Worm (Caenorhabditis elegans): ENCODE measurements around the gene unc-6.
"Not testable (repeated sequence)": the region's sequence is repeated elsewhere in the genome, so short reads cannot be mapped to it uniquely, and the experiment has no call there.

The unc-6 gene

DNA sequence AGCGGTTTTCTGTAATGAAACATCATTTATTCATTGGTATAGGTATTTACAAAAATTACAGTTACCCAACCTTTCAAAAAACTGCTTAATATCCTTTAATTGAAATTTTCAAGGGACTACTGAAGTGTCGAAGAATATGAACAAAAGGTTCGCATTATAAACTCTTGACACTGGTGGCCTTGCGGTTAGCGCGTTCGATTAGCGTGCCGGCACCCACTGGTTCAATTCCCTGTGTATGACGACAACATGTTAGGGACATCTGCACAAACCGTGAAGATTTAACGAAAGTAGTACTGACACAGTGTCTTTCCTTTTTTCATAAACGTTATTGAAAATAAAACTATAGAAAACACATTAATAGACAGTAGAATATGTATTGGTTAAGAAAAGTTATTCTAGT is 21.8 kb upstream of the unc-6 start (continued):
- TF ChIP-seq mbf-1 (tag; optimal IDR thresholded peaks at IDR 0.05) (no peak), dmd-4 (tag; optimal IDR thresholded peaks at IDR 0.05) (no peak), lin-11 (tag; optimal IDR thresholded peaks at IDR 0.05) (no peak), blmp-1 (tag; optimal IDR thresholded peaks at IDR 0.05; ENCODE audit: insufficient read depth) (no peak), mdl-1 (tag; optimal IDR thresholded peaks at IDR 0.05) (no peak), skn-1 (tag; optimal IDR thresholded peaks at IDR 0.05) (no peak), nhr-25 (tag; optimal IDR thresholded peaks at IDR 0.05) (no peak), unc-62 (GFP tag; optimal IDR thresholded peaks at IDR 0.05) (no peak), nhr-23 (tag; optimal IDR thresholded peaks at IDR 0.05) (no peak), unc-39 (tag; optimal IDR thresholded peaks at IDR 0.05) (no peak), ztf-4 (tag; optimal IDR thresholded peaks at IDR 0.05) (no peak), elt-3 (tag; optimal IDR thresholded peaks at IDR 0.05) (no peak), ceh-82 (tag; optimal IDR thresholded peaks at IDR 0.05) (no peak), zag-1 (tag; optimal IDR thresholded peaks at IDR 0.05) (no peak), sma-9 (GFP tag; optimal IDR thresholded peaks at IDR 0.05) (peak; percentile 82), sma-9 (tag; optimal IDR thresholded peaks at IDR 0.05) (no peak), aly-2 (tag; optimal IDR thresholded peaks at IDR 0.05) (no peak), nhr-6 (tag; optimal IDR thresholded peaks at IDR 0.05) (no peak), nhr-129 (tag; optimal IDR thresholded peaks at IDR 0.05) (peak; percentile 66)

DNA sequence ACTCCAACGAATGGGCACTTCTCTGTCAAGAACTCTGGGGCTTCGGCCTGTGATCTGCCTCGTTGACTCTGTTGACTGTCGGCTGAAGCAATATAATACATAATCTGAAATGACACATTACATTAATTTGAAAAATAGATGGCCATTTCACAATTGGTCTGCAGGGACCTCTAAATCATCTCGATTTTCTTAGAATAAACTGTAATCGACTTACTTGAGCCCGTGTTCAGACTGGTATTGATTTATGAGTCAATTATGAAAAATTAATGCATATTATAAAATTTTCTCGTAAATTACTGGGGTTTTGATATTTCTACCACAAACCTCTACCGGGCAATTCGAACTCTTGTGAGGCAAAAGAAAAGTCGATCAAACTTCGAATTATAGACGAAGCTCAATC is 20.8 kb upstream of the unc-6 start, which contains the start of gene C53B7.6:
Gene C53B7.6, minus strand, starts transcription at position 101 of the 400 bp plus-strand sequence.
- TF ChIP-seq unc-39 (tag; optimal IDR thresholded peaks at IDR 0.05); unc-62 (GFP tag; optimal IDR thresholded peaks at IDR 0.05); C34F6.9 (tag; optimal IDR thresholded peaks at IDR 0.05): not testable (repeated sequence)

ce11 chrX:6874723-6875122 is 14.8 kb upstream of the unc-6 start, which contains the start of gene F41C6.4:
TSS of gene F41C6.4 (minus strand) at chrX:6874823.
- TF ChIP-seq ZK546.5 (tag; optimal IDR thresholded peaks at IDR 0.05), result no peak
- no peak for TF ChIP-seq skn-1 (tag; optimal IDR thresholded peaks at IDR 0.05)
- TF ChIP-seq aly-2 (tag; optimal IDR thresholded peaks at IDR 0.05), result no peak
- TF ChIP-seq sma-3 (GFP tag; optimal IDR thresholded peaks at IDR 0.05), result no peak
- no peak for TF ChIP-seq nhr-6 (tag; optimal IDR thresholded peaks at IDR 0.05)
- no peak for TF ChIP-seq alr-1 (tag; optimal IDR thresholded peaks at IDR 0.05)
- TF ChIP-seq unc-55 (GFP tag; optimal IDR thresholded peaks at IDR 0.05), result no peak
- TF ChIP-seq nhr-237 (tag; optimal IDR thresholded peaks at IDR 0.05), result no peak
- no peak for TF ChIP-seq zag-1 (tag; optimal IDR thresholded peaks at IDR 0.05)
- no peak for TF ChIP-seq egl-27 (tag; optimal IDR thresholded peaks at IDR 0.05)
- TF ChIP-seq snpc-4 (tag; optimal IDR thresholded peaks at IDR 0.05), result no peak
- TF ChIP-seq ztf-4 (tag; optimal IDR thresholded peaks at IDR 0.05), result no peak
- no peak for TF ChIP-seq Y55F3AM.14 (GFP tag; optimal IDR thresholded peaks at IDR 0.05)
- TF ChIP-seq lin-13 (GFP tag; optimal IDR thresholded peaks at IDR 0.05), result no peak
- TF ChIP-seq ceh-16 (tag; optimal IDR thresholded peaks at IDR 0.05), result no peak
- TF ChIP-seq ztf-1 (GFP tag; conservative IDR thresholded peaks at IDR 0.05), result no peak

ce11 chrX:6875273-6875672 is 14.2 kb upstream of the unc-6 start:
- TF ChIP-seq ztf-4 (tag; optimal IDR thresholded peaks at IDR 0.05) (no peak), ZK546.5 (tag; optimal IDR thresholded peaks at IDR 0.05) (no peak), ztf-1 (GFP tag; conservative IDR thresholded peaks at IDR 0.05) (no peak), nhr-25 (tag; optimal IDR thresholded peaks at IDR 0.05) (no peak), lin-39 (tag; optimal IDR thresholded peaks at IDR 0.05) (no peak), Y55F3AM.14 (GFP tag; optimal IDR thresholded peaks at IDR 0.05) (no peak), elt-1 (tag; optimal IDR thresholded peaks at IDR 0.05) (no peak), nhr-12 (tag; optimal IDR thresholded peaks at IDR 0.05) (no peak), nhr-237 (tag; optimal IDR thresholded peaks at IDR 0.05) (no peak), ceh-16 (tag; optimal IDR thresholded peaks at IDR 0.05) (no peak), egl-27 (tag; optimal IDR thresholded peaks at IDR 0.05) (no peak), nhr-10 (tag; optimal IDR thresholded peaks at IDR 0.05) (no peak), aly-2 (tag; optimal IDR thresholded peaks at IDR 0.05) (no peak)

ce11 chrX:6877436-6877835 is 12.0 kb upstream of the unc-6 start, which contains the start of gene col-173:
TSS of gene col-173 (minus strand) at chrX:6877536.
- TF ChIP-seq alr-1 (tag; optimal IDR thresholded peaks at IDR 0.05), result no peak
- no peak for TF ChIP-seq dmd-4 (tag; optimal IDR thresholded peaks at IDR 0.05)
- TF ChIP-seq nhr-21 (tag; optimal IDR thresholded peaks at IDR 0.05), result no peak
- no peak for TF ChIP-seq nhr-11 (tag; optimal IDR thresholded peaks at IDR 0.05)
- TF ChIP-seq unc-55 (GFP tag; optimal IDR thresholded peaks at IDR 0.05), result no peak
- no peak for TF ChIP-seq blmp-1 (tag; optimal IDR thresholded peaks at IDR 0.05; ENCODE audit: insufficient read depth)
- no peak for TF ChIP-seq ztf-1 (GFP tag; conservative IDR thresholded peaks at IDR 0.05)
- no peak for TF ChIP-seq mdl-1 (tag; optimal IDR thresholded peaks at IDR 0.05)
- TF ChIP-seq R02D3.7 (tag; optimal IDR thresholded peaks at IDR 0.05), result no peak
- no peak for TF ChIP-seq zag-1 (tag; optimal IDR thresholded peaks at IDR 0.05)
- TF ChIP-seq nhr-6 (tag; optimal IDR thresholded peaks at IDR 0.05), result no peak
